Worm (Caenorhabditis elegans): ENCODE data around the gene R107.9.

R107.9 gene

DNA sequence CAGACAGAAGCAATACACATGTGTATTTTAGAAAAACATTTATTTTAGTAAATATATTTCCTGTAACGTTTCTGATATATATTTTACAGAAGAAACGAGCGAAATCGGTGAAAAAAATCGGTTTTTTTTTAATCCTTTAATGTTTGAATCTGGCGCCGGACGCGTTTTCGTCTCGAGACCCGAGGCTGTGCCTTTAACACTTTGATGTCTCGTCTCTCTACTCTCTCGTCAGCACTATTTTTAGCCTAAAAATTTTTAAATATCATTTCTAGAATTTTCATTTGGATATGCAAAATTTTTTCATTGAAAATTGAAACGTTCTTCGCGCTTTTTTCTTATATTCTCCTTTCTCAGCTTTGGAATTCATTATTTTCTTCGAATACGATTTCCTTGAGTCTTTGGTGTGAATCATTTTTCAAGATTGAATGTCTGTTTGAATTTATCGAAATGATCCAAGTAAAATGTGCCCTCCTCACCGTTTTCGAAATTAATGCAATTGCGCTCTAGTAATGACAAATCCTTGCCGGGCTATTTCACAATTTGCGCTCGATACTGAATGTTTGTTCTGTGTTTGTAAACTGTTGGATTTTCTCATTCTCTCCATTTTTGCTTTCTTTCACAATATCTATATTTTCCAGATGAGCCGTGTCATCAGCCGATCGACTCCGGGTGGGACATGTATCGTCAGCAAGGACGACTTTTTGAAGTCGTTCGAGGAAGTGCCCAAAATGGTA is 16.8 kb downstream of the R107.9 start, which contains the start of gene cls-2:
cls-2 (plus strand) TSS at position 635 of the 734 bp plus-strand sequence.
- TF ChIP-seq ama-1 (optimal IDR thresholded peaks at IDR 0.05) (peak; percentile 39), ama-1 (GFP tag; optimal IDR thresholded peaks at IDR 0.05) (peak in 1 of 2 experiments; percentile 21), unc-130 (GFP tag; optimal IDR thresholded peaks at IDR 0.05) (no peak), F23B12.7 (tag; optimal IDR thresholded peaks at IDR 0.05; ENCODE audit: insufficient read depth) (peak; percentile 67), lin-26 (GFP tag; IDR thresholded peaks at IDR 0.05) (no peak), D2030.7 (GFP tag; IDR thresholded peaks at IDR 0.05) (peak; percentile 57), ceh-91 (GFP tag; IDR thresholded peaks at IDR 0.05) (peak; percentile 41; the same call in 1 of the 2 replicates), B0261.1 (tag; optimal IDR thresholded peaks at IDR 0.05) (no peak), cebp-1 (GFP tag; IDR thresholded peaks at IDR 0.05) (no peak), cebp-1 (tag; optimal IDR thresholded peaks at IDR 0.05) (peak; percentile 76), sea-2 (GFP tag; IDR thresholded peaks at IDR 0.05) (no peak), F57C9.4 (tag; optimal IDR thresholded peaks at IDR 0.05) (no peak), Y53G8AR.9 (GFP tag; conservative IDR thresholded peaks at IDR 0.05) (0 out of 2 replicates have a peak, but pooled peaks have one; percentile 45), lsl-1 (GFP tag; optimal IDR thresholded peaks at IDR 0.05) (peak; percentile 50), attf-3 (GFP tag; conservative IDR thresholded peaks at IDR 0.05) (no peak), lag-1 (GFP tag; IDR thresholded peaks at IDR 0.05) (no peak), ceh-58 (GFP tag; IDR thresholded peaks at IDR 0.05) (no peak), zfh-2 (GFP tag; conservative IDR thresholded peaks at IDR 0.05) (no peak), madf-8 (GFP tag; conservative IDR thresholded peaks at IDR 0.05) (peak; percentile 39), snpc-1.1 (tag; optimal IDR thresholded peaks at IDR 0.05; ENCODE audit: insufficient read depth) (peak; percentile 6), aptf-3 (GFP tag; IDR thresholded peaks at IDR 0.05) (no peak), ekl-4 (GFP tag; IDR thresholded peaks at IDR 0.05) (no peak), K12H6.12 (tag; optimal IDR thresholded peaks at IDR 0.05) (no peak), xnd-1 (tag; optimal IDR thresholded peaks at IDR 0.05) (peak; percentile 29), tbx-9 (tag; optimal IDR thresholded peaks at IDR 0.05; ENCODE audit: borderline replicate concordance) (no peak), ceh-27 (GFP tag; optimal IDR thresholded peaks at IDR 0.05) (no peak), rpc-1 (optimal IDR thresholded peaks at IDR 0.05) (no peak), rpc-1 (tag; optimal IDR thresholded peaks at IDR 0.05) (no peak), athp-1 (tag; optimal IDR thresholded peaks at IDR 0.05) (no peak), snpc-3.4 (tag; optimal IDR thresholded peaks at IDR 0.05) (peak; percentile 41), dpl-1 (GFP tag; optimal IDR thresholded peaks at IDR 0.05) (peak; percentile 28), unc-62 (GFP tag; optimal IDR thresholded peaks at IDR 0.05) (no peak), atf-7 (tag; optimal IDR thresholded peaks at IDR 0.05) (no peak), efl-1 (GFP tag; optimal IDR thresholded peaks at IDR 0.05) (peak; percentile 72), F33H1.4 (GFP tag; IDR thresholded peaks at IDR 0.05) (peak; percentile 87), cebp-2 (GFP tag; IDR thresholded peaks at IDR 0.05) (no peak), hsf-1 (GFP tag; IDR thresholded peaks at IDR 0.05) (peak; percentile 55; the same call in 1 of the 2 replicates), K11D2.4 (GFP tag; IDR thresholded peaks at IDR 0.05) (no peak), snpc-1.3 (tag; optimal IDR thresholded peaks at IDR 0.05; ENCODE audit: insufficient read depth) (peak; percentile 43), dox-1 (GFP tag; IDR thresholded peaks at IDR 0.05) (no peak; the same call in 1 of the 2 replicates), F39B2.1 (GFP tag; IDR thresholded peaks at IDR 0.05) (no peak), F49E8.2 (tag; optimal IDR thresholded peaks at IDR 0.05; ENCODE audit: insufficient read depth) (peak; percentile 48), hrde-1 (tag; optimal IDR thresholded peaks at IDR 0.05; ENCODE audit: borderline replicate concordance) (no peak), ceh-40 (GFP tag; IDR thresholded peaks at IDR 0.05) (no peak), hmg-1.2 (GFP tag; IDR thresholded peaks at IDR 0.05) (no peak), tlf-1 (GFP tag; optimal IDR thresholded peaks at IDR 0.05) (no peak), ztf-18 (tag; optimal IDR thresholded peaks at IDR 0.05) (no peak), madf-6 (GFP tag; IDR thresholded peaks at IDR 0.05) (peak; percentile 71)
